Worm (Caenorhabditis elegans): ENCODE data around the gene C34F6.1.

C34F6.1 gene

DNA sequence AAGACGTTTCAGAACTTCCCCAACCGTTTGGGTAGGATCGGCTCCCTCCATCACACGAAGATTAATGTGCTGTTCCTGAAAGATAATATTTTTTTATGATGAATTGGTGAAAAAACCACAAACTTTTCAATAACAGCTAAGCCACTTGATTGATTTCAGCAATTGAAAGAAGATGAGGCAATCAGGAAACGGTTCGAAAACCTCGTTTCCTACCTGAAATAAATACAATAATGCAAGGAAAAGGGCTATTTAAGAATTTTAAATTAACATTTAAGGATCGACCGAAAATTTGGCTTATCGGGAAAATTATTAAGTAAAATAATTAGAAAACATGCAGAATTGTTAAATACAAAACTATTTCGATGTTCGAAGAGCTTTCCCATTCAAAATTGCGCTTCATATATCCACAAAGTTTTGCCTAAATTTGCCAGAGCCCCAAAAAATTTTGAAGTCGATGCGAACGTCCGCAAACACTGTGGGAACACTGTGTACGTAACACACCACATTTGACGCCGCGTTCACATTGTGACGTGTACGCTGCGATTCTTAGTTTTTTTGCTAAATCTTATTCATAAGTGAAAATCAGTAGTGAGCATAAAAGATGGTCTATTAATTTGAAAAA, 26.1 kb upstream of the C34F6.1 start, which contains the start of gene C34F6.9:
C34F6.9 (minus strand) TSS at position 51 of the 622 bp plus-strand sequence.
- no peak for TF ChIP-seq ceh-83 (GFP tag; optimal IDR thresholded peaks at IDR 0.05)
- no peak for TF ChIP-seq zip-8 (tag; optimal IDR thresholded peaks at IDR 0.05)
- no peak for TF ChIP-seq nhr-237 (tag; optimal IDR thresholded peaks at IDR 0.05)
- TF ChIP-seq ces-1 (GFP tag; optimal IDR thresholded peaks at IDR 0.05), result no peak
- no peak for TF ChIP-seq mls-2 (tag; optimal IDR thresholded peaks at IDR 0.05)
- TF ChIP-seq lsy-2 (tag; optimal IDR thresholded peaks at IDR 0.05), result no peak
- TF ChIP-seq unc-62 (GFP tag; optimal IDR thresholded peaks at IDR 0.05), result no peak
- no peak for TF ChIP-seq M03D4.4 (tag; optimal IDR thresholded peaks at IDR 0.05)
- TF ChIP-seq sem-2 (GFP tag; optimal IDR thresholded peaks at IDR 0.05), result no peak
- no peak for TF ChIP-seq cnd-1 (tag; optimal IDR thresholded peaks at IDR 0.05)

DNA sequence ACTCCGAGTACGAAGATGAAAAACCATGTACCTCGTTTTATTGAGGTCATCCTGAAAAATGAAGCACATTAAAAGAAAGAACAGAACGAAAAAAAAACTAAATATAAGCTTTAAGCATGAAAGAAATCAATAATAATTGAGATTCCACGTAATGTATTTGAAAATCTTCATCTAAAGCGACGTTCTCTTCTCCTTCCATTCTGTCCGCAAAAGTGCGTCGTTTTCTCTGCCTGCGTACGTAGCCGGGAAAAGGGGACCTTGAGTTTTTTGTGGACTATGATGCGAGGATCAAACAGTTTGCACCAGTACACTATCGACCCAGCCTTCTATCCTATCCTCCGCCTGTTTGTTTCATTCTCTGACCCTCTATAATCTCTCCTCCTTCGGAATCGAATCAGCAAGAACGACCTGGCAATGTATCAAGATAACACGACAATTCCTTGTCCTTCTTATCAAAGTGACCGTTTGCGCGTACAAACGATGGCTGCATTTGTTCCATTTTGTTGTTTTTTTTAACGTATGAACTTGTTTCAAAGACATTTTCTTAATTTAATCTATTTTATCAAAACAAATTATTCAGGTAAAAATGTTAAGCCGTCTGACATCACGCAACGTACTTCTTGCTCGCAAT, 18.9 kb upstream of the C34F6.1 start, which contains the start of the genes C34F6.7 and idh-2:
C34F6.7 (minus strand) TSS at position 51 of the 631 bp plus-strand sequence.
idh-2 (plus strand) TSS at position 581 of the 631 bp plus-strand sequence.
- TF ChIP-seq sptf-1 (tag; optimal IDR thresholded peaks at IDR 0.05) (no peak), mab-5 (tag; optimal IDR thresholded peaks at IDR 0.05) (no peak), nhr-12 (tag; optimal IDR thresholded peaks at IDR 0.05) (no peak), unc-120 (tag; optimal IDR thresholded peaks at IDR 0.05; ENCODE audit: poor library complexity, severe bottlenecking) (no peak), unc-62 (GFP tag; optimal IDR thresholded peaks at IDR 0.05) (no peak), hlh-1 (tag; optimal IDR thresholded peaks at IDR 0.05) (peak; percentile 10), lin-13 (tag; optimal IDR thresholded peaks at IDR 0.05) (no peak), nhr-237 (tag; optimal IDR thresholded peaks at IDR 0.05) (no peak), lsy-2 (tag; optimal IDR thresholded peaks at IDR 0.05) (no peak), mep-1 (tag; optimal IDR thresholded peaks at IDR 0.05) (peak; percentile 27), blmp-1 (tag; optimal IDR thresholded peaks at IDR 0.05) (no peak), ceh-43 (GFP tag; optimal IDR thresholded peaks at IDR 0.05) (no peak), pha-4 (tag; optimal IDR thresholded peaks at IDR 0.05) (no peak), nhr-2 (tag; optimal IDR thresholded peaks at IDR 0.05) (peak; percentile 38), nhr-76 (tag; optimal IDR thresholded peaks at IDR 0.05) (no peak), ham-2 (GFP tag; optimal IDR thresholded peaks at IDR 0.05) (peak; percentile 70)

DNA sequence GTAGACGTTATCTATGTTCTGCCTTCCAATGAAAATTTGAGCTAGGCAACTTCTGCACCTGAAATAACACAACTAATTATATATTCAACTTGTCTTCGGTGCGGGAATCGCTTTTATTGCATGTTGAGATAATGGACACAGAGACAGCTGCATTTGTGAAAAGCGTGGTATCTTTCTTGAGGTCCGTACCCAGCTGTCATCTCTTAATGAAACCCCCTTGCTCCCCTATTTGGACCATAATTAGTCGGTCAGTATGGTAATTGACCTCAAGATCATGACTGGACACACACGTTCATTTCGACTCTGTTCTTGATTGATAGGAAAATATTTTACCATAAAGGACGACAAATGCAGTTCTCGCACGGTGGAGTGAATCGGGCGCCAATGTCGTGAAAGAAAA, 14.7 kb upstream of the C34F6.1 start:
- peak; percentile 82 for TF ChIP-seq nhr-2 (tag; optimal IDR thresholded peaks at IDR 0.05)
- TF ChIP-seq hlh-1 (tag; optimal IDR thresholded peaks at IDR 0.05), result no peak
- TF ChIP-seq unc-39 (tag; optimal IDR thresholded peaks at IDR 0.05), result no peak
- no peak for TF ChIP-seq bed-3 (GFP tag; optimal IDR thresholded peaks at IDR 0.05)
- no peak for TF ChIP-seq ham-2 (GFP tag; optimal IDR thresholded peaks at IDR 0.05)
- no peak for TF ChIP-seq nhr-12 (tag; optimal IDR thresholded peaks at IDR 0.05)
- peak; percentile 76 for TF ChIP-seq cnd-1 (tag; optimal IDR thresholded peaks at IDR 0.05)
- TF ChIP-seq unc-62 (GFP tag; optimal IDR thresholded peaks at IDR 0.05), result no peak
- no peak for TF ChIP-seq ceh-83 (GFP tag; optimal IDR thresholded peaks at IDR 0.05)
- TF ChIP-seq flh-1 (GFP tag; optimal IDR thresholded peaks at IDR 0.05), result no peak
- TF ChIP-seq lin-32 (GFP tag; optimal IDR thresholded peaks at IDR 0.05), result peak; percentile 44
- TF ChIP-seq lin-13 (tag; optimal IDR thresholded peaks at IDR 0.05), result no peak
- TF ChIP-seq ceh-43 (GFP tag; optimal IDR thresholded peaks at IDR 0.05), result peak; percentile 37
- TF ChIP-seq ces-1 (GFP tag; optimal IDR thresholded peaks at IDR 0.05), result peak; percentile 71
- TF ChIP-seq mep-1 (tag; optimal IDR thresholded peaks at IDR 0.05), result no peak

DNA sequence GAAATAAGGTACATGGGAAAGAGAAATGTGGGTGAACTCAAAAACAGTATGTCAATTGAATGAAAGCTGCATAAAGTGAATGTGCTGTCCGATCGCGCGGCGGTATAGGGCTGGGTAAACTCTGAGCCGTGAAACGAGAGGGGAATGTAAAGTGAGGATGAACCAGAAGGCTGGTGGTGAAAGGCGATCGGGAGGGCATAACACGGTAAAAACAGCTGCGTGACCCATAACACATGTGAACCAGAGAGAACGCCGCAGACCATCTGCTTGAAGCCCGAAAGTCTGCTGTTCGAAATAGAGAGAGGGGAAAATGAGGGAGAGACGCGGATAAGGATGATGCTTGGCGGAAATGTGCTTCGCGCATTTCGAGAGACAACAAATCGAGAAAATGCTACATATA, 13.8 kb upstream of the C34F6.1 start:
- no peak for TF ChIP-seq nhr-2 (tag; optimal IDR thresholded peaks at IDR 0.05)
- peak; percentile 65 for TF ChIP-seq lin-32 (GFP tag; optimal IDR thresholded peaks at IDR 0.05)
- no peak for TF ChIP-seq mep-1 (tag; optimal IDR thresholded peaks at IDR 0.05)
- TF ChIP-seq ceh-83 (GFP tag; optimal IDR thresholded peaks at IDR 0.05), result no peak
- no peak for TF ChIP-seq lin-13 (tag; optimal IDR thresholded peaks at IDR 0.05)
- TF ChIP-seq ham-2 (GFP tag; optimal IDR thresholded peaks at IDR 0.05), result no peak
- no peak for TF ChIP-seq nhr-237 (tag; optimal IDR thresholded peaks at IDR 0.05)
- peak; percentile 78 for TF ChIP-seq cnd-1 (tag; optimal IDR thresholded peaks at IDR 0.05)
- no peak for TF ChIP-seq nhr-12 (tag; optimal IDR thresholded peaks at IDR 0.05)
- TF ChIP-seq blmp-1 (tag; optimal IDR thresholded peaks at IDR 0.05), result no peak
- no peak for TF ChIP-seq M03D4.4 (tag; optimal IDR thresholded peaks at IDR 0.05)
- TF ChIP-seq hlh-1 (tag; optimal IDR thresholded peaks at IDR 0.05), result peak; percentile 60
- TF ChIP-seq unc-120 (tag; optimal IDR thresholded peaks at IDR 0.05; ENCODE audit: poor library complexity, severe bottlenecking), result no peak
- no peak for TF ChIP-seq zip-8 (tag; optimal IDR thresholded peaks at IDR 0.05)
- no peak for TF ChIP-seq unc-62 (GFP tag; optimal IDR thresholded peaks at IDR 0.05)
- TF ChIP-seq ces-1 (GFP tag; optimal IDR thresholded peaks at IDR 0.05), result no peak
- TF ChIP-seq ztf-11 (tag; optimal IDR thresholded peaks at IDR 0.05), result peak; percentile 46
- TF ChIP-seq snpc-4 (tag; optimal IDR thresholded peaks at IDR 0.05), result no peak
- TF ChIP-seq sem-2 (GFP tag; optimal IDR thresholded peaks at IDR 0.05), result peak; percentile 6
- no peak for TF ChIP-seq nhr-76 (tag; optimal IDR thresholded peaks at IDR 0.05)
- TF ChIP-seq mls-2 (tag; optimal IDR thresholded peaks at IDR 0.05), result no peak
- no peak for TF ChIP-seq tbx-8 (GFP tag; optimal IDR thresholded peaks at IDR 0.05)
- TF ChIP-seq lsy-2 (tag; optimal IDR thresholded peaks at IDR 0.05), result no peak

Data from whole organism, mixed stage, embryonic.